Worm (Caenorhabditis elegans): ENCODE results near the gene oac-24.

oac-24 gene

DNA sequence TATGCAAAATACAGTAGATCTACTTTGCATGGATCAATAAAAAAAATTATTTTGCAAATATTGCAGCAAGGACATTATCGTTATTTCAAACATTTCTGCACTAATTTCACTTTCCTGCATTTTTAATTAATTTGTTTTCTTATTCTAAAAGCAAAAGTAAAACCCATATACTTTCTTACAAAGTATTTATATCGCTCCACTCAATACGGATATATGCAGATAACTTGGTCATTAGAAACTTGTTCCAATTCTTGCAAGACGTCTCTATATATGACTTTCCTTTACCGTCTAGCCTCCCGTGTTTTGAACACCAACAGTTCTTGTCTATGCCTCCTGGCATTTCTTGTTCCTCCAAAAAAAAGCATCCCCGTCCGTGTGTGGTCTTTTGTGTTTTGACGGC, at the start of gene oac-24:
Gene oac-24 (plus strand): TSS at position 301 of the 400 bp plus-strand sequence.
- TF ChIP-seq hmbx-1 (tag; optimal IDR thresholded peaks at IDR 0.05) (no peak), sea-1 (GFP tag; conservative IDR thresholded peaks at IDR 0.05) (no peak), ceh-13 (GFP tag; optimal IDR thresholded peaks at IDR 0.05) (no peak)

DNA sequence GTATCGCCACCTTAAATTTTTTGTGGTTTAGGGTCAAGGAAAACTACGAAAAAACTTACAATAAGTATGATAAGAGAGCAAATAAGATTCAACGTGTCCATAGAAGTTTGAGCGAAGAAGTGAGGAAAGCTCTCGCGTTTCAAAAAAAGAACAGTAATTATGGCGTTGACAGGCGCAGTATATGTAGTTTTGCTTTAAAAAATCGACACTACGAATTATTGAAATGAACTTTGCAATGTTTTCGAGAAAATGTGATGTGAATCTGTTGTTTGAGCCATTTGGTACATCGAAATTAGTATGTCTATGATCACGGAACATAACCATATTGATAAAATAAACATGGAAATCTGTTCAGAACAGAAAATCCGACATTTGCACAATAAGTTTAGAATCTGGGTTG, 48.2 kb upstream of the oac-24 start, which contains the start of gene srx-74:
Gene srx-74 (minus strand): TSS at position 101 of the 400 bp plus-strand sequence.
- TF ChIP-seq scrt-1 (GFP tag; IDR thresholded peaks at IDR 0.05) (no peak), aly-1 (tag; optimal IDR thresholded peaks at IDR 0.05) (no peak), tbx-11 (GFP tag; IDR thresholded peaks at IDR 0.05) (no peak), ceh-36 (tag; optimal IDR thresholded peaks at IDR 0.05) (no peak)

DNA sequence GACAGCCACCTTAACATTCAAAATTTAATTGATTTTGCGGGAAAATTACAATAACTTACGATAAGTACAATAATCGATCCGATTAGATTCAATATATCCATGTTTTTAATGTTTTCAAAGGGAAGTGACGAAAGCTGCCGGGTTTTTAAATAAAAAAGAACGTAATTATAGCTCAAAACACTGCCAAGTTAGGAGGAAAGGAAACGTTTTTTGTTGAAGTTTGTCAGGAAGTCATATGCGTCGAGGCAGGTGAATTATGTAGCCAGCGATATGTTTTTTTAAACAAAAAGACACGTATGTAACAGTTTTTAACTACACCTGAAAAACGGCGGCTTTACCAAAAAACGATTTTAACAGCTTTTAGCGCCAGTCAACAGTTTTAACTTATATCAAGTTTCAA, 44.9 kb upstream of the oac-24 start, which contains the start of gene srx-73:
Gene srx-73 (minus strand): TSS at position 101 of the 400 bp plus-strand sequence.
- TF ChIP-seq sea-1 (GFP tag; conservative IDR thresholded peaks at IDR 0.05) = no peak
- no peak for TF ChIP-seq F13C5.2 (tag; optimal IDR thresholded peaks at IDR 0.05)
- TF ChIP-seq ama-1 (optimal IDR thresholded peaks at IDR 0.05) = no peak
- no peak for TF ChIP-seq hmg-4 (GFP tag; optimal IDR thresholded peaks at IDR 0.05)
- no peak for TF ChIP-seq hnd-1 (tag; optimal IDR thresholded peaks at IDR 0.05)
- no peak for TF ChIP-seq ceh-36 (tag; optimal IDR thresholded peaks at IDR 0.05)
- TF ChIP-seq tra-4 (tag; optimal IDR thresholded peaks at IDR 0.05) = no peak
- no peak for TF ChIP-seq tbx-37 (GFP tag; conservative IDR thresholded peaks at IDR 0.05)
- TF ChIP-seq flt-1 (GFP tag; IDR thresholded peaks at IDR 0.05) = no peak
- no peak for TF ChIP-seq hmbx-1 (tag; optimal IDR thresholded peaks at IDR 0.05)
- no peak for TF ChIP-seq ceh-13 (GFP tag; optimal IDR thresholded peaks at IDR 0.05)
- TF ChIP-seq scrt-1 (GFP tag; IDR thresholded peaks at IDR 0.05) = no peak
- TF ChIP-seq pes-1 (GFP tag; IDR thresholded peaks at IDR 0.05) = no peak
- no peak for TF ChIP-seq B0310.2 (tag; optimal IDR thresholded peaks at IDR 0.05)
- no peak for TF ChIP-seq ets-7 (tag; optimal IDR thresholded peaks at IDR 0.05)
- no peak for TF ChIP-seq tbx-11 (GFP tag; IDR thresholded peaks at IDR 0.05)
- no peak for TF ChIP-seq aly-1 (tag; optimal IDR thresholded peaks at IDR 0.05)

DNA sequence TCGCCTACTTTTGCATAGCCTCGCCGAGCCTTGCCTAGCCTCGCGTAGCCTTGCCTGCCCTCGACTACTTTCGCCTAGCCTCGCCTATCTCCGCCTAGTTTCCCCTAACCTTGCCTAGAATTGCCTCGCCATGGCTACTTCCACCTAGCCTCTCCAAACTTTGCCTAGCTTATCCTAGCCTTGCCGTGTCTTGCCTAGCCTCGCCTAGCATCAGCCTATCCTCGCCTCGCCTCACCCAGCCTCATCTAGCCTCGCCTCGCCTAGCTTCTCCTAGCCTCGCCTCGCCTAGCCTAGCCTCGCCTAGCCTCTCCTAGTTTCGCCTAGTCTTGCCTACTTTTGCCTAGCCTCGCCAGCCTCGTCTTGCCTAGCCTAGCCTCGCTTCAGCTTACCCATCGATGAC, 43.5 kb upstream of the oac-24 start:
- TF ChIP-seq aly-1 (tag; optimal IDR thresholded peaks at IDR 0.05) (peak; percentile 19), tra-4 (tag; optimal IDR thresholded peaks at IDR 0.05) (no peak), hmbx-1 (tag; optimal IDR thresholded peaks at IDR 0.05) (no peak), ets-7 (tag; optimal IDR thresholded peaks at IDR 0.05) (no peak)

DNA sequence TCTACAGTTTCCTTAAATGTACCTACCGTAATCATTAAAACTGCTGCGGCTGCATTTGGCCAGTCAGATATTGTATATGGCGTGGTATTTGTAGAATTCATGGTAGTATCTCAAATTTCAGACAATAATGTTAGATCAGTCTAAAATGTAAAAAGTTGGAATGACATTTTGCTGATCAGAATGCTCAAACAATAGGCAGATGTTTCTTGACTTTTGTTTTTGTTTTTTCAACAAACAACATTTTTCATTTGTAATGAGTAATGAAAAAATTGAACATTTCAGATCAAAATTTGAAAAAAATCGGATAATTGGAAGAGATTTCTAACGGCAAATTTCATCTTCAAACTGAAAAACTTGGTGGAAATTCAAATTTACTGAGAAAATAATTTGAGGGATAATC, 41.9 kb upstream of the oac-24 start, which contains the start of gene srx-77:
Gene srx-77 (minus strand): TSS at position 101 of the 400 bp plus-strand sequence.
- TF ChIP-seq tbx-37 (GFP tag; conservative IDR thresholded peaks at IDR 0.05) (no peak), hmg-4 (GFP tag; optimal IDR thresholded peaks at IDR 0.05) (no peak), B0310.2 (tag; optimal IDR thresholded peaks at IDR 0.05) (no peak), tra-4 (tag; optimal IDR thresholded peaks at IDR 0.05) (no peak), aly-1 (tag; optimal IDR thresholded peaks at IDR 0.05) (no peak), flt-1 (GFP tag; IDR thresholded peaks at IDR 0.05) (no peak), ets-7 (tag; optimal IDR thresholded peaks at IDR 0.05) (no peak), sea-1 (GFP tag; conservative IDR thresholded peaks at IDR 0.05) (no peak), ama-1 (optimal IDR thresholded peaks at IDR 0.05) (no peak), pes-1 (GFP tag; IDR thresholded peaks at IDR 0.05) (no peak), F13C5.2 (tag; optimal IDR thresholded peaks at IDR 0.05) (no peak), hnd-1 (tag; optimal IDR thresholded peaks at IDR 0.05) (no peak), scrt-1 (GFP tag; IDR thresholded peaks at IDR 0.05) (no peak), ceh-13 (GFP tag; optimal IDR thresholded peaks at IDR 0.05) (no peak), ceh-36 (tag; optimal IDR thresholded peaks at IDR 0.05) (no peak)

DNA sequence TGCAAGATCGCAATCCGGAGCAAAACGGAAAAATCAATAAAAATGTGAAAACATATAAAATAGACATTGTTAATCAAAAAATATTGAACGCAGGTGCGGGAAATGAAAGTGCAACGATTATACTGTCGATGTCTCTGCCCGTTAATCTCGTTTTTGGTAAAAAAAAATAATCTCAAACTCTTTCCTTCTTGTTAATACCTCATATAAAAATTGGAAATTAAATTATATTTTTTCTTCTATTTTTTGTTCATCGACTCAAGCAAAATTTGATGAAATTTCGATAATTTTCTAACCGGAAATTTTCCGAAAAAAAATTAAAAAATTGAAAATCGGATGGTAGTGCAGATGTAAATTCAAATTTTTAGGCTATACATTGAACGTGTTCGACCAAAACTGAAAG, 38.1 kb upstream of the oac-24 start, which contains the start of gene K03B4.9:
Gene K03B4.9 (minus strand): TSS at position 101 of the 400 bp plus-strand sequence.
- no peak for TF ChIP-seq ceh-36 (tag; optimal IDR thresholded peaks at IDR 0.05)
- no peak for TF ChIP-seq ceh-13 (GFP tag; optimal IDR thresholded peaks at IDR 0.05)
- TF ChIP-seq F13C5.2 (tag; optimal IDR thresholded peaks at IDR 0.05) = no peak
- TF ChIP-seq scrt-1 (GFP tag; IDR thresholded peaks at IDR 0.05) = no peak
- TF ChIP-seq tbx-37 (GFP tag; conservative IDR thresholded peaks at IDR 0.05) = no peak
- TF ChIP-seq ets-7 (tag; optimal IDR thresholded peaks at IDR 0.05) = no peak
- TF ChIP-seq ama-1 (optimal IDR thresholded peaks at IDR 0.05) = no peak
- no peak for TF ChIP-seq pes-1 (GFP tag; IDR thresholded peaks at IDR 0.05)
- TF ChIP-seq sea-1 (GFP tag; conservative IDR thresholded peaks at IDR 0.05) = no peak
- TF ChIP-seq tbx-11 (GFP tag; IDR thresholded peaks at IDR 0.05) = no peak
- no peak for TF ChIP-seq tra-4 (tag; optimal IDR thresholded peaks at IDR 0.05)
- no peak for TF ChIP-seq aly-1 (tag; optimal IDR thresholded peaks at IDR 0.05)
- no peak for TF ChIP-seq flt-1 (GFP tag; IDR thresholded peaks at IDR 0.05)

DNA sequence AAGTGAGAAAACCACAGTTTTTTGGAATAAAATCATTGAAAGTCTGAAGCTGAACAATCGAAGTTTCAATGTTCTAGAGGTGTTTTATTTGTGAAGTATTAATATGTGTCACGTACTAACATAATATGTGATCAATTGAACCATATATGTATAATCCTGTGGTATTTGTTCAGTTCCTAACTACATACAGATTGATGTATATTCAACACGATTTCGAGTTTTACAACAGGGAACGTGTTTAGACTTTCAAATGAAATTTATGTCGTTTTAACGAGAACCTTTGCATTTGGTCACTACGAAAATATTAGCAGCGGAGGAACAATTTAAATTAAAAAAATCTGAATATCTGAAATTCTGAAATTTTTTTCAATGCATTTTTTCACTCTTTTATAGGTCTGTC, 36.1 kb upstream of the oac-24 start, which contains the start of gene K03B4.8:
Gene K03B4.8 (minus strand): TSS at position 101 of the 400 bp plus-strand sequence.
- TF ChIP-seq hmg-4 (GFP tag; optimal IDR thresholded peaks at IDR 0.05) (no peak), scrt-1 (GFP tag; IDR thresholded peaks at IDR 0.05) (no peak), flt-1 (GFP tag; IDR thresholded peaks at IDR 0.05) (no peak), tra-4 (tag; optimal IDR thresholded peaks at IDR 0.05) (no peak), tbx-11 (GFP tag; IDR thresholded peaks at IDR 0.05) (no peak), B0310.2 (tag; optimal IDR thresholded peaks at IDR 0.05) (no peak), ets-7 (tag; optimal IDR thresholded peaks at IDR 0.05) (no peak), sea-1 (GFP tag; conservative IDR thresholded peaks at IDR 0.05) (no peak), tbx-37 (GFP tag; conservative IDR thresholded peaks at IDR 0.05) (no peak), ceh-13 (GFP tag; optimal IDR thresholded peaks at IDR 0.05) (no peak), aly-1 (tag; optimal IDR thresholded peaks at IDR 0.05) (no peak), F13C5.2 (tag; optimal IDR thresholded peaks at IDR 0.05) (no peak), pes-1 (GFP tag; IDR thresholded peaks at IDR 0.05) (no peak), ama-1 (optimal IDR thresholded peaks at IDR 0.05) (no peak), hmbx-1 (tag; optimal IDR thresholded peaks at IDR 0.05) (no peak), hnd-1 (tag; optimal IDR thresholded peaks at IDR 0.05) (no peak), ceh-36 (tag; optimal IDR thresholded peaks at IDR 0.05) (no peak)

DNA sequence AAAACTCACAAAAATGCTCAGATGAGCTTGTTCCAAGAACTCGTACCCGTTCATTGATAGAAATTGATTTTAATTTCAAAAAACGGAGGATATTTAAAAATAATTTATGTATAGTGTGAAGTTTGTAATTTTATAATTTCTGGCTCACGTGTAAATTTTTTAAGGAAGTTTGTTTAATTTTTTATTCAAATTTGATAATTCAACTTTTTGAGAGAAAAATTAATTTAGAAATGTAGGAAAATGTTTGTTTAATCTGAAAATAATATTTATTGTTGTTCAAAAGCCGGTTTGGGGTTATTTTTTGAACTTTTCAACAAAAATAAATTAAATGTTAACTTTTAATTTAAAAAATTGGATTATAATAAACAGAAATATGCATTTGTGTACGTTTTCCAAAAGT, 34.5 kb upstream of the oac-24 start, which contains the start of gene K03B4.6:
Gene K03B4.6 (minus strand): TSS at position 101 of the 400 bp plus-strand sequence.
- TF ChIP-seq tbx-37 (GFP tag; conservative IDR thresholded peaks at IDR 0.05) (no peak), tra-4 (tag; optimal IDR thresholded peaks at IDR 0.05) (no peak), hmbx-1 (tag; optimal IDR thresholded peaks at IDR 0.05) (no peak), sea-1 (GFP tag; conservative IDR thresholded peaks at IDR 0.05) (no peak), pes-1 (GFP tag; IDR thresholded peaks at IDR 0.05) (no peak), tbx-11 (GFP tag; IDR thresholded peaks at IDR 0.05) (no peak)
